Fruit fly (Drosophila melanogaster) Kc167 (cell line): Measurements from ENCODE around the gene Ctps.

Source experiments
- Sin3A ChIP-seq: fragments of >200 bp; optimal IDR thresholded peaks from 2 replicates; lab custom pipeline; 2018; ENCODE audit warnings: missing external identifiers
- h ChIP-seq: fragments of >200 bp; optimal IDR thresholded peaks from 3 replicates; lab custom pipeline; 2018; ENCODE audit warnings: missing external identifiers
- insv ChIP-seq: fragments of >200 bp; optimal IDR thresholded peaks from 3 replicates; lab custom pipeline; 2018; ENCODE audit warnings: missing external identifiers
- psq ChIP-seq: fragments of >200 bp; optimal IDR thresholded peaks from 2 replicates; lab custom pipeline; 2017; ENCODE audit warnings: missing external identifiers
- ttk ChIP-seq: sonication (Bioruptor generic); optimal IDR thresholded peaks from 2 replicates; lab custom pipeline; 2017; ENCODE audit warnings: missing external identifiers

DNA sequence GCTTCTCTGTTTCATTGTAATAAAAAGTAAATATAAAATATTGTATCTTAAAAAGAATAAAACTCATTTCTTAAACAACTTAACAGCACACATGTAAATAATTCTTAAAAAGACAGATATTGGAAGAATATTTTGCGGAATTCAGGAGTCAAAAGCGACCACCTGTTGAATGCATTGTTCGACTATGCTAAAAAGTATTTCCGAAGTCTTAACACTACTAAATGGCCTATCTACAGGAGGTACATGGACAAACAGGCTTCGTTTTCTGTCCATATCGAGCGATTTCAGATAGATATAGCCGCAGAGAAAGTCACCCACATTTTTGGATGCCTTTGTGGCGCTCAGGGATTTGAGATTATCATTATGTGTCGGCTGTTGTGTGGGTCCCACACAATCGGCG lies 45.4 kb downstream of the Ctps start:
- TF ChIP-seq psq (lab: Kevin White, UChicago) (no peak), Sin3A (no peak), insv (no peak), ttk (lab: Kevin White, UChicago) (no peak), h (lab: Kevin White, UChicago) (no peak)
